Fruit fly (Drosophila melanogaster) whole organism, wandering third instar larva: ENCODE data around the gene pr.
A peak's percentile ranks its signal among the peaks of the same experiment; 100 is the strongest.

Experiments
- Dfd ChIP-seq: fragments of >200 bp; optimal IDR thresholded peaks from 2 replicates; lab custom pipeline; 2017; ENCODE audit warnings: missing biosample characterization, missing genetic modification characterization
- Hr83 ChIP-seq: fragments of 200-300 bp; sonication (Bioruptor generic); optimal IDR thresholded peaks from 2 replicates; lab custom pipeline; 2016; ENCODE audit warnings: missing biosample characterization, mild to moderate bottlenecking, missing genetic modification characterization, moderate library complexity; ENCODE audit not compliant: poor library complexity, severe bottlenecking
- Mio ChIP-seq: sonication (Bioruptor generic); optimal IDR thresholded peaks from 2 replicates; lab custom pipeline; 2016; ENCODE audit warnings: missing biosample characterization, missing genetic modification characterization
- Myc ChIP-seq: fragments of >200 bp; optimal IDR thresholded peaks from 2 replicates; lab custom pipeline; 2017
- OdsH ChIP-seq: fragments of 200-800 bp; sonication (Bioruptor generic); optimal IDR thresholded peaks from 2 replicates; lab custom pipeline; 2016; ENCODE audit warnings: missing biosample characterization, mild to moderate bottlenecking, missing genetic modification characterization
- dl ChIP-seq, 2 experiments: fragments of 175-275, 200-275 bp in 1 of 2; fragments of 200-275 bp in 1 of 2; sonication (Bioruptor generic); optimal IDR thresholded peaks; lab custom pipeline; 2018; ENCODE audit warnings: mild to moderate bottlenecking in 2 of 2, missing biosample characterization in 2 of 2, missing genetic modification characterization in 2 of 2, moderate library complexity in 2 of 2; ENCODE audit not compliant: partially characterized antibody in 2 of 2, insufficient read depth in 1 of 2
- usp ChIP-seq: fragments of >200 bp; optimal IDR thresholded peaks from 2 replicates; lab custom pipeline; 2017; ENCODE audit warnings: missing biosample characterization, missing genetic modification characterization

- TF ChIP-seq usp (GFP tag; lab: Kevin White, UChicago) (no peak), Myc (lab: Kevin White, UChicago) (no peak), Hr83 (GFP tag; lab: Kevin White, UChicago) (no peak), dl (GFP tag; optimal IDR thresholded peaks at IDR 0.05; lab: Kevin White, UChicago; ENCODE audit: insufficient read depth in 1 of 2, partially characterized antibody in 2 of 2) (no peak), OdsH (no peak), Dfd (GFP tag; lab: Kevin White, UChicago) (peak; percentile 3), Mio (GFP tag; lab: Kevin White, UChicago) (no peak)
Observed at dm6 chr2L:20097773-20098172, 22.5 kb upstream of the pr start.
